Worm (Caenorhabditis elegans): ENCODE measurements around the gene C45G9.12.

- TF ChIP-seq dao-5 (tag; optimal IDR thresholded peaks at IDR 0.05) = no peak
- TF ChIP-seq him-1 (tag; optimal IDR thresholded peaks at IDR 0.05) = no peak
Measured at ce11 chrIII:5112998-5113397, 41.6 kb upstream of the C45G9.12 start.

Data from whole organism, L4/young adult.